Fruit fly (Drosophila melanogaster): Measurements from ENCODE around the gene CG14445.

Gene CG14445

DNA sequence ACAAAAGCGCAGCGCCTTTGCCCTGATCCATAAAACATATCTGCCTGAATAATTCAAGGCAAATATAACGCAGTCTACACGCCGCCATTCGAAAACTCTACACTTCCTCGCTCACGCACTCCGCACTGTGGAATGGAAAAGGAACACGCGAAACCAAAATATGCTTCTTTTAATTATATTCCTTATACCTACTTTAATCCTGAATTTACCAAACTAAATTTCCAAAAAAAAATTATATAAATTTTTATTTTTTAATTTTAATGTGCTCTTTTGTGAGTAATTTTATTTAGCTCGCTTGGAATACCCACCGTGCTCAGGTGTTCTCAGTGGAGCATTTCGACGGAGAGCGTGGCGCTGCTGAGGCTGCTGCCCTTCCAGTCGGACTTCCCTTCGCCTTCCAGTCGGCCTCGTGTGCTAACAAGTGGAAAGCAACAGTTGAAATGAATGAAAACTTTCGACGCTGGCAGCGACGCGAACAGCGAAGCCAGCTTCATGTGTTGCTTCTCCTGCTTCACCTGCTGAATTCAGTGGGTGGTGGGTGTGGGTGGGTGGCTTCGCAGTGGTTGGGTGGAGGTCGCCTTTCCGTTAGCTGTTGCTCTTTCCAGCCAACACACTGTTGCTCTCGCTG, 43.8 kb upstream of the CG14445 start (continued):
- TF ChIP-seq CG15696 (tag; optimal IDR thresholded peaks at IDR 0.05) (no peak), CG17568 (GFP tag; optimal IDR thresholded peaks at IDR 0.05) (peak; percentile 59), ERR (GFP tag; optimal IDR thresholded peaks at IDR 0.05) (no peak), en (GFP tag; optimal IDR thresholded peaks at IDR 0.05) (no peak), H2.0 (GFP tag; IDR thresholded peaks at IDR 0.05) (peak; percentile 84), tll (GFP tag; optimal IDR thresholded peaks at IDR 0.05) (no peak), Rfx (GFP tag; IDR thresholded peaks at IDR 0.05) (peak; percentile 90), CG43689 (GFP tag; IDR thresholded peaks at IDR 0.05) (peak; percentile 72), sna (GFP tag; IDR thresholded peaks at IDR 0.05; ENCODE audit: partially characterized antibody) (no peak), CG12299 (tag; optimal IDR thresholded peaks at IDR 0.05) (peak; percentile 83), sisA (GFP tag; IDR thresholded peaks at IDR 0.05) (peak; percentile 64), Ets65A (GFP tag) (peak; percentile 93), luna (GFP tag; optimal IDR thresholded peaks at IDR 0.05) (no peak), CG10979 (tag; optimal IDR thresholded peaks at IDR 0.05) (peak; percentile 57), CG6272 (GFP tag; IDR thresholded peaks at IDR 0.05) (peak; percentile 91), lov (optimal IDR thresholded peaks at IDR 0.05) (no peak), lov (GFP tag; IDR thresholded peaks at IDR 0.05) (peak; percentile 82; the same call in 2 of the 3 replicates), klu (GFP tag; IDR thresholded peaks at IDR 0.05) (peak; percentile 84), disco-r (GFP tag; optimal IDR thresholded peaks at IDR 0.05) (no peak), CG10462 (GFP tag; optimal IDR thresholded peaks at IDR 0.05) (peak; percentile 22), CG7963 (GFP tag; IDR thresholded peaks at IDR 0.05; ENCODE audit: partially characterized antibody) (no peak), MBD-R2 (GFP tag; IDR thresholded peaks at IDR 0.05) (peak; percentile 57; the same call in 1 of the 2 replicates), CG2875 (GFP tag; optimal IDR thresholded peaks at IDR 0.05) (peak; percentile 44), CG10147 (GFP tag; optimal IDR thresholded peaks at IDR 0.05) (peak; percentile 65), CG2712 (tag; optimal IDR thresholded peaks at IDR 0.05) (peak; percentile 85), CG3407 (GFP tag; optimal IDR thresholded peaks at IDR 0.05) (peak; percentile 48), Vsx1 (GFP tag; optimal IDR thresholded peaks at IDR 0.05) (peak; percentile 28), btn (GFP tag; optimal IDR thresholded peaks at IDR 0.05) (no peak), CG11723 (GFP tag; optimal IDR thresholded peaks at IDR 0.05) (peak; percentile 34), CG6791 (GFP tag; IDR thresholded peaks at IDR 0.05; ENCODE audit: partially characterized antibody) (no peak), Elba2 (GFP tag; optimal IDR thresholded peaks at IDR 0.05) (no peak), Lhr (GFP tag; optimal IDR thresholded peaks at IDR 0.05) (no peak), so (GFP tag; IDR thresholded peaks at IDR 0.05) (peak; percentile 88), HHEX (GFP tag; optimal IDR thresholded peaks at IDR 0.05) (peak; percentile 78), Sin3A (optimal IDR thresholded peaks at IDR 0.05) (no peak), CG18599 (GFP tag; optimal IDR thresholded peaks at IDR 0.05) (peak; percentile 95), tx (GFP tag; optimal IDR thresholded peaks at IDR 0.05) (no peak), CG17186 (GFP tag; optimal IDR thresholded peaks at IDR 0.05) (no peak), Ssrp (tag; optimal IDR thresholded peaks at IDR 0.05) (peak; percentile 85), CG9727 (GFP tag; optimal IDR thresholded peaks at IDR 0.05) (peak; percentile 76), Sry-δ (GFP tag; optimal IDR thresholded peaks at IDR 0.05) (no peak), Ravus (GFP tag; IDR thresholded peaks at IDR 0.05) (peak; percentile 50), CG18764 (GFP tag; optimal IDR thresholded peaks at IDR 0.05) (no peak), CG1792 (GFP tag; optimal IDR thresholded peaks at IDR 0.05) (no peak), slp2 (GFP tag; optimal IDR thresholded peaks at IDR 0.05) (no peak), Sry-β (GFP tag; optimal IDR thresholded peaks at IDR 0.05) (no peak), kni (GFP tag; optimal IDR thresholded peaks at IDR 0.05) (no peak), CG8478 (optimal IDR thresholded peaks at IDR 0.05) (no peak), pros (GFP tag; optimal IDR thresholded peaks at IDR 0.05) (no peak), sim (GFP tag; IDR thresholded peaks at IDR 0.05) (peak; percentile 38; the same call in 1 of the 2 replicates), pita (GFP tag; optimal IDR thresholded peaks at IDR 0.05) (no peak)

Data from whole organism, embryonic.